Worm (Caenorhabditis elegans): Measurements from ENCODE around the gene pak-2.

The pak-2 gene

DNA sequence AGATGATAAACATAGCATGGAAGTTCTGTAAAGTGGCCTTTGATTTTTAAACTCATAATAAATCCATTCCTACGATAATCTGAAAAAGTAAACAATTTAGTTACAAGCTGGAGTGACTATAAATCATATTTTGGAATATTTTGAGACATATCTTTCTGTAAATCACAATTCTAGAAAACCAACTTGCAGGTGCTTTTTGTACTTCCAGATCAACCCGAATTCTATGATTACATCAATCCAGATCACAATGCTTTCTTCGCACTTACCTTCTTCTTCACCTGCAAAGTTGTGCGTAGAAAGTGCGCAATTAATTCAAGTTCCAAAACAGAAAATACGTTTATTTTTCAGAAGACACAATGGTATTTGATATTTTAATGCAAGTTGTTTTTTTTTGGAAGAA lies 24.5 kb downstream of the pak-2 start:
- no peak for TF ChIP-seq hlh-1 (tag; optimal IDR thresholded peaks at IDR 0.05)
- TF ChIP-seq ces-1 (GFP tag; optimal IDR thresholded peaks at IDR 0.05), result no peak
- no peak for TF ChIP-seq cnd-1 (tag; optimal IDR thresholded peaks at IDR 0.05)
- TF ChIP-seq tbx-8 (GFP tag; optimal IDR thresholded peaks at IDR 0.05), result no peak
- no peak for TF ChIP-seq unc-62 (GFP tag; optimal IDR thresholded peaks at IDR 0.05)
- TF ChIP-seq ztf-11 (tag; optimal IDR thresholded peaks at IDR 0.05), result no peak
- TF ChIP-seq drap-1 (GFP tag; optimal IDR thresholded peaks at IDR 0.05), result no peak
- no peak for TF ChIP-seq mab-5 (tag; optimal IDR thresholded peaks at IDR 0.05)
- no peak for TF ChIP-seq elt-1 (tag; optimal IDR thresholded peaks at IDR 0.05; ENCODE audit: borderline replicate concordance, insufficient read depth)
- TF ChIP-seq ham-2 (GFP tag; optimal IDR thresholded peaks at IDR 0.05), result no peak
- no peak for TF ChIP-seq lin-32 (GFP tag; optimal IDR thresholded peaks at IDR 0.05)
- TF ChIP-seq mls-2 (tag; optimal IDR thresholded peaks at IDR 0.05), result no peak
- no peak for TF ChIP-seq nhr-28 (tag; optimal IDR thresholded peaks at IDR 0.05)
- no peak for TF ChIP-seq ceh-83 (GFP tag; optimal IDR thresholded peaks at IDR 0.05)
- TF ChIP-seq nhr-237 (tag; optimal IDR thresholded peaks at IDR 0.05), result no peak
- no peak for TF ChIP-seq mep-1 (tag; optimal IDR thresholded peaks at IDR 0.05)
- TF ChIP-seq zip-8 (tag; optimal IDR thresholded peaks at IDR 0.05), result no peak
- no peak for TF ChIP-seq nhr-2 (tag; optimal IDR thresholded peaks at IDR 0.05)

DNA sequence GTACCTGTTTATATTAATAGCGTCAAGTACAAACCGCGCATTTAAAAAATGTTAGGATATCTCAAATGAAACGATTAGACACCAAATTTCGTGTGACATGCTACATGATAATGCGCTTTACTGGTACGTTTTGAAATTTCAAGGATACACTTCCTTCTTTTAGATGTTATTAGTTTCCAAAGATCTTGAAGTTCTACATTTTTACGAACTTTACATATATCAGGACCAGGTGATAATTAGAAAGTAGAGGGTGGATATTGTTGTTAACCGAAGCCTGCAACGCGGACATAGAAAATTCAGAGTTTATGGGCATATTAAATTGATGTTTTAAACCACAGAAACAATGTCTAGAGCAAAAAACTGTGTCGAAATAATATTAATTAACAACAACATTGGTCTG lies 26.1 kb downstream of the pak-2 start:
- TF ChIP-seq bed-3 (GFP tag; optimal IDR thresholded peaks at IDR 0.05), result no peak
- TF ChIP-seq drap-1 (GFP tag; optimal IDR thresholded peaks at IDR 0.05), result no peak
- TF ChIP-seq lin-32 (GFP tag; optimal IDR thresholded peaks at IDR 0.05), result no peak
- TF ChIP-seq pha-4 (tag; optimal IDR thresholded peaks at IDR 0.05), result no peak
- TF ChIP-seq nhr-237 (tag; optimal IDR thresholded peaks at IDR 0.05), result no peak
- TF ChIP-seq lin-13 (tag; optimal IDR thresholded peaks at IDR 0.05), result no peak
- no peak for TF ChIP-seq ces-1 (GFP tag; optimal IDR thresholded peaks at IDR 0.05)
- TF ChIP-seq hlh-1 (tag; optimal IDR thresholded peaks at IDR 0.05), result no peak
- TF ChIP-seq mls-2 (tag; optimal IDR thresholded peaks at IDR 0.05), result no peak
- TF ChIP-seq unc-39 (tag; optimal IDR thresholded peaks at IDR 0.05), result no peak
- TF ChIP-seq blmp-1 (tag; optimal IDR thresholded peaks at IDR 0.05), result no peak
- no peak for TF ChIP-seq ceh-43 (GFP tag; optimal IDR thresholded peaks at IDR 0.05)
- no peak for TF ChIP-seq elt-1 (tag; optimal IDR thresholded peaks at IDR 0.05; ENCODE audit: borderline replicate concordance, insufficient read depth)
- no peak for TF ChIP-seq lsy-2 (tag; optimal IDR thresholded peaks at IDR 0.05)
- TF ChIP-seq nhr-2 (tag; optimal IDR thresholded peaks at IDR 0.05), result no peak

DNA sequence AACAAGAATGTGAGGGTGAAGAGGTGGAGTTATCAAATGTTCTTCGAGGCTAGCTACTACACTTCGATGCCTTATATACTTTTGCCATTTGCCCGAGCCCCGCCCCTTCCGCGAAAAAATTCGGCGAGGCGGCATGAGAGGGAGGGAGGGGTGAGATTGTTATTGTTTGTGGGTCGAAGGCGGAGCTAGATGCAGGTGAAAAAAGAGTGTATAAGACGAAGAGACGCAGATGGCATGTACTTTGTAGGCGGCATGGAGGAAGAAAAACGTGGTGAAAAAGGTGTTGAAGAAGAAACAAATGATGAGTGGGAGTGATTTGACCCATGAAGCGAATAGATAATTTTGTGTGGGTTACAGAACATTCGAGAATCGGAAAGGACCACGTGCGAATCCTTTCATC lies 26.8 kb downstream of the pak-2 start, which contains the start of gene C13G3.1:
Gene C13G3.1 (minus strand): TSS at position 47 of the 400 bp plus-strand sequence.
- TF ChIP-seq mab-5 (tag; optimal IDR thresholded peaks at IDR 0.05), result no peak
- TF ChIP-seq unc-39 (tag; optimal IDR thresholded peaks at IDR 0.05), result no peak
- no peak for TF ChIP-seq M03D4.4 (tag; optimal IDR thresholded peaks at IDR 0.05)
- no peak for TF ChIP-seq cnd-1 (tag; optimal IDR thresholded peaks at IDR 0.05)
- TF ChIP-seq nhr-237 (tag; optimal IDR thresholded peaks at IDR 0.05), result no peak
- no peak for TF ChIP-seq sptf-1 (tag; optimal IDR thresholded peaks at IDR 0.05)
- TF ChIP-seq drap-1 (GFP tag; optimal IDR thresholded peaks at IDR 0.05), result no peak
- TF ChIP-seq ham-2 (GFP tag; optimal IDR thresholded peaks at IDR 0.05), result no peak
- TF ChIP-seq flh-1 (GFP tag; optimal IDR thresholded peaks at IDR 0.05), result no peak
- TF ChIP-seq lin-32 (GFP tag; optimal IDR thresholded peaks at IDR 0.05), result no peak
- no peak for TF ChIP-seq nhr-76 (tag; optimal IDR thresholded peaks at IDR 0.05)
- no peak for TF ChIP-seq nhr-2 (tag; optimal IDR thresholded peaks at IDR 0.05)
- no peak for TF ChIP-seq zip-8 (tag; optimal IDR thresholded peaks at IDR 0.05)

DNA sequence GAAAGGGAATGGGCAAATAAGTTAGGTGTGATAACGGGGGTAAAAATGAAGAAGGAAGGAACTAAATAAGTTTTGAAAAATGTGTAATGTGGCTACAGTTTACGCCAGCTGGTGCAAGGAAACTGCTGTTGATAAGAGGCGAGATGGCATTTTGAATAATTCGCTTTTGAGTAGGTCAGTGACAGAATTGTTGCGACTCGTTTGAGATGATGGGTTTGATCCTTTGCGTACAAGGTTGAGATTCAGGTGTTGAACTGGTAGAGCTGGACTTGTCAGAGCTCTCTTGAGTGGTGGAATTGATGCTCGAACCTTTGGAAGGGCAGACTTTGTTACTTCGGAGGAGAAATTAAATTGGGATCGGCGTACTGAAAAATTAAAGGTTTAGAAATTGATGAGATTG lies 27.4 kb downstream of the pak-2 start:
- TF ChIP-seq ces-1 (GFP tag; optimal IDR thresholded peaks at IDR 0.05), result no peak
- TF ChIP-seq zip-8 (tag; optimal IDR thresholded peaks at IDR 0.05), result no peak
- TF ChIP-seq bed-3 (GFP tag; optimal IDR thresholded peaks at IDR 0.05), result no peak
- no peak for TF ChIP-seq sem-2 (GFP tag; optimal IDR thresholded peaks at IDR 0.05)
- TF ChIP-seq M03D4.4 (tag; optimal IDR thresholded peaks at IDR 0.05), result no peak
- TF ChIP-seq ceh-39 (tag; optimal IDR thresholded peaks at IDR 0.05), result no peak
- no peak for TF ChIP-seq nhr-2 (tag; optimal IDR thresholded peaks at IDR 0.05)
- TF ChIP-seq flh-1 (GFP tag; optimal IDR thresholded peaks at IDR 0.05), result no peak

DNA sequence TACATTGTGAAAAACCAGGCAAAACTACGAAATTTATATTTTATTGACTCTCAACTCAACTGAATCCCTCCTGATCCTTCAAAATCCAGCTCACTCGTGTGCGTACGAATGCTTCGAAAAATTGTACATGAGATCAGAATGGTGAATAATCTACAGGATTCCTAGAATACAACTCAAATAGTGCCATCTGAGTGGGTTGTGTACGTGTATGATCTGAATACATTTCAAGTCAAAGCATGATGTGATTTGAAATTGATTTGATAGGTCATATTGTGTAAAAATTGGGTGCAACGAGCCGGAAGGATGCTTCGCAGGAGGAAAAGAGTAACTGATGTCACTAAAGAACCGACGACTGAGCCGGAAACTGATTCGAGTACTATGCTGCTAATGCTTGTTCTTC lies 28.5 kb downstream of the pak-2 start:
- TF ChIP-seq nhr-237 (tag; optimal IDR thresholded peaks at IDR 0.05) (no peak), lsy-2 (tag; optimal IDR thresholded peaks at IDR 0.05) (no peak), elt-1 (tag; optimal IDR thresholded peaks at IDR 0.05; ENCODE audit: borderline replicate concordance, insufficient read depth) (no peak), tbx-8 (GFP tag; optimal IDR thresholded peaks at IDR 0.05) (no peak), zip-8 (tag; optimal IDR thresholded peaks at IDR 0.05) (no peak), nhr-2 (tag; optimal IDR thresholded peaks at IDR 0.05) (no peak), sem-2 (GFP tag; optimal IDR thresholded peaks at IDR 0.05) (no peak), pha-4 (tag; optimal IDR thresholded peaks at IDR 0.05) (no peak), unc-120 (tag; optimal IDR thresholded peaks at IDR 0.05; ENCODE audit: poor library complexity, severe bottlenecking) (no peak), hlh-1 (tag; optimal IDR thresholded peaks at IDR 0.05) (no peak), blmp-1 (tag; optimal IDR thresholded peaks at IDR 0.05) (no peak), mep-1 (tag; optimal IDR thresholded peaks at IDR 0.05) (no peak), drap-1 (GFP tag; optimal IDR thresholded peaks at IDR 0.05) (no peak), lin-32 (GFP tag; optimal IDR thresholded peaks at IDR 0.05) (no peak), ceh-43 (GFP tag; optimal IDR thresholded peaks at IDR 0.05) (no peak), unc-62 (GFP tag; optimal IDR thresholded peaks at IDR 0.05) (no peak)

All from whole organism, mixed stage, embryonic.